Fruit fly (Drosophila melanogaster): ENCODE results near the gene CG10713.

CG10713 gene

DNA sequence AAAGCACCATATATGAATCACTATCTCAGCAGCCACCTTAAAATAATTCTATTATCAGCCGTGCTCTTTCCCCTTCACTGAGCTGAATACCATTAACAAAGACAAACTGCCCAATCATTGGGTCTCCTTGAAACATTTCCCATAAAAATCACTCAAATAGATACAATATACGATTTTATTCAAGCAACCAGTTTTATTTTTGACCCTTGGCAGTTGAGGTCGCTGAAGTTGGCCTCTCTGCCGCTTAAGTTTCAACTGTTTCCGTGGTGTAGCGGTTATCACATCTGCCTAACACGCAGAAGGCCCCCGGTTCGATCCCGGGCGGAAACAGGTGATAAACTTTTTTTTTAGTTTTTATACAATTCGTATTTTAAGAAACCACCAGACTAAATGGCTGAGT lies 2.2 kb downstream of the CG10713 start:
- TF ChIP-seq Hr96 (GFP tag; optimal IDR thresholded peaks at IDR 0.05) (no peak), pad (GFP tag; optimal IDR thresholded peaks at IDR 0.05) (no peak), cic (GFP tag; optimal IDR thresholded peaks at IDR 0.05) (no peak), tj (GFP tag; optimal IDR thresholded peaks at IDR 0.05) (no peak), bab1 (GFP tag; optimal IDR thresholded peaks at IDR 0.05) (no peak), CG7101 (tag; optimal IDR thresholded peaks at IDR 0.05) (no peak), Crg-1 (GFP tag; optimal IDR thresholded peaks at IDR 0.05) (no peak), ovo (GFP tag; optimal IDR thresholded peaks at IDR 0.05) (no peak), cnc (optimal IDR thresholded peaks at IDR 0.05) (no peak), CG14711 (tag; optimal IDR thresholded peaks at IDR 0.05) (no peak), CG5204 (GFP tag; optimal IDR thresholded peaks at IDR 0.05) (no peak), toe (GFP tag; optimal IDR thresholded peaks at IDR 0.05) (no peak), Mnt (GFP tag; optimal IDR thresholded peaks at IDR 0.05) (no peak), CG1620 (GFP tag; optimal IDR thresholded peaks at IDR 0.05) (no peak), CG12768 (GFP tag; optimal IDR thresholded peaks at IDR 0.05) (no peak)

dm6 chr3L:13430171-13430570 lies 4.9 kb downstream of the CG10713 start:
- TF ChIP-seq Crg-1 (GFP tag; optimal IDR thresholded peaks at IDR 0.05): no peak
- no peak for TF ChIP-seq CG5204 (GFP tag; optimal IDR thresholded peaks at IDR 0.05)
- TF ChIP-seq Hr96 (GFP tag; optimal IDR thresholded peaks at IDR 0.05): no peak
- no peak for TF ChIP-seq CG7045 (GFP tag; optimal IDR thresholded peaks at IDR 0.05)
- TF ChIP-seq cnc (optimal IDR thresholded peaks at IDR 0.05): no peak
- no peak for TF ChIP-seq Clk (GFP tag; optimal IDR thresholded peaks at IDR 0.05)

DNA sequence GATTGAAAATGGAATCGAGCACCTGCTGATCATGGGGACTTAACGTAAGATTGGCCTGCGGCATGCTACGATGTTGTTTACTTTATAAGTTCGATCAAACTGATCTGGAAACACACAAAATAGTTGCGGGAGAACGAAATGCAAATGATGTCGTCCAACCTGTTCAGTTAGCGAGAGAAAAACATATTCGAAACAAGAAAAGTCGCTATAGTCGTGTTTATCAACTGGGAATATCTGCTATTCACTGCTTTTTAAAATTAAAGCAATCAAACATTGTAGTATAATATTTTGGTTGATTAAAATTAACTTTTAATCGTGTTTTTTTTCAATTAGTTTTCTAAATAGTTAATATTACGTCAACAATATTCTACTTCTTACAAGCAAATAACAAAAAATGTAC lies 8.5 kb downstream of the CG10713 start, which contains the start of gene CG14105:
TSS of gene CG14105 (minus strand) at position 101 of the 400 bp plus-strand sequence.
- no peak for TF ChIP-seq CG12768 (GFP tag; optimal IDR thresholded peaks at IDR 0.05)
- TF ChIP-seq CG14711 (tag; optimal IDR thresholded peaks at IDR 0.05): no peak
- TF ChIP-seq kay (GFP tag; ENCODE audit: borderline replicate concordance): no peak
- TF ChIP-seq Clk (GFP tag; optimal IDR thresholded peaks at IDR 0.05): no peak
- TF ChIP-seq CG7101 (tag; optimal IDR thresholded peaks at IDR 0.05): no peak
- no peak for TF ChIP-seq ovo (GFP tag; optimal IDR thresholded peaks at IDR 0.05)
- no peak for TF ChIP-seq CG33017 (tag; optimal IDR thresholded peaks at IDR 0.05)
- TF ChIP-seq cic (GFP tag; optimal IDR thresholded peaks at IDR 0.05): no peak
- no peak for TF ChIP-seq toe (GFP tag; optimal IDR thresholded peaks at IDR 0.05)

dm6 chr3L:13425571-13425970 lies 9.5 kb downstream of the CG10713 start, which contains the start of gene CG14106:
CG14106 (minus strand) TSS chr3L:13425671.
- no peak for TF ChIP-seq cnc (optimal IDR thresholded peaks at IDR 0.05)
- no peak for TF ChIP-seq CG7045 (GFP tag; optimal IDR thresholded peaks at IDR 0.05)

DNA sequence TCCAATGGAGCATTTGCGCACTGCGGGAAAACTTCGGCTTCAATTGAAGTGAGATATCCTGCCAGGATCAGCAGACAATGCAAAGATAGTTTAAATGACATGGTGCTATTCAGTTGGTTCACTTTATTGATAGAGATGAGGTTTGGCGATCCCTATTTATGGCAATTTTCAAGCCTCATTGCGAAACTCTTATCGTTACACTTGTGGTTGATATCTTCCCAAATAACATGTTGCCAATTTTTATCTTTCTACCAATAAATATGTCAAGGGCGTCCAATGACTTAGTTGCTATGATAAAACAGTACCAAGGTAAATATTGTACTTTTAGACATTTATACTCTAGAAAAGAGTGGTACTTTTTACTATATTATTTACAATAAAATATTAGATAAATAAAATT lies 11.0 kb downstream of the CG10713 start, which contains the start of gene CG33263:
TSS of gene CG33263 (minus strand) at position 101 of the 400 bp plus-strand sequence.
- no peak for TF ChIP-seq ovo (GFP tag; optimal IDR thresholded peaks at IDR 0.05)
- TF ChIP-seq CG12768 (GFP tag; optimal IDR thresholded peaks at IDR 0.05): no peak
- TF ChIP-seq Hr96 (GFP tag; optimal IDR thresholded peaks at IDR 0.05): no peak
- TF ChIP-seq CG5204 (GFP tag; optimal IDR thresholded peaks at IDR 0.05): no peak
- no peak for TF ChIP-seq toe (GFP tag; optimal IDR thresholded peaks at IDR 0.05)
- TF ChIP-seq bab1 (GFP tag; optimal IDR thresholded peaks at IDR 0.05): no peak
- no peak for TF ChIP-seq Clk (GFP tag; optimal IDR thresholded peaks at IDR 0.05)
- TF ChIP-seq CG11617 (GFP tag; optimal IDR thresholded peaks at IDR 0.05): no peak
- TF ChIP-seq CG7045 (GFP tag; optimal IDR thresholded peaks at IDR 0.05): no peak
- TF ChIP-seq kay (GFP tag; ENCODE audit: borderline replicate concordance): no peak
- no peak for TF ChIP-seq CG33017 (tag; optimal IDR thresholded peaks at IDR 0.05)
- TF ChIP-seq cic (GFP tag; optimal IDR thresholded peaks at IDR 0.05): no peak

DNA sequence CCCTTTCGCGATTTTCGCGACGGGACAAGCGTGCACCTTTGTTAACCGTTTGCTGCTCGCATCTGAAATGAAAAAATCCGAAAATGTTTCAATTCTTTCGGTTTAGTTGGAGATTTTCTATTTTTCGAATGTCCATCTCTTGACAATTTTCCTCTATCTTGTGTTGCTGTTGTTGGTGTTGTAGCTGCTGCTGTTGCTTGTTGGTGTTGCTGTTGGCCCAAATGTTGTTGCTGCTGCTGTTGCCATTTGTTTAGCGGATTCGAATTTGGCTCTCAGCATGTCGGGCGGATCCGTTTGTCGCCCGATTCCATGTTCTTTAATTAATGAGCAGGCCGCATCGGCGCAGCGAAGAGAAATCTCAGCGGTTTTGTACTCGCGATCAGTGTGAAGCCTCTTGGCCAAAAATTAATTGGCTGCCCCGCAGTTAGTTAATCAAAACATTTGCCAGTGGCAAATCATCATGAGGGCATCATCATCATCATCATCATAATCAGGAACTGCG lies 12.7 kb downstream of the CG10713 start, which contains the start of gene CG32121:
TSS of gene CG32121 (minus strand) at position 51 of the 502 bp plus-strand sequence.
- TF ChIP-seq ovo (GFP tag; optimal IDR thresholded peaks at IDR 0.05) (no peak), Hr96 (GFP tag; optimal IDR thresholded peaks at IDR 0.05) (no peak), CG1620 (GFP tag; optimal IDR thresholded peaks at IDR 0.05) (no peak), tj (GFP tag; optimal IDR thresholded peaks at IDR 0.05) (no peak), Clk (GFP tag; optimal IDR thresholded peaks at IDR 0.05) (no peak), kay (GFP tag; ENCODE audit: borderline replicate concordance) (no peak), Mnt (GFP tag; optimal IDR thresholded peaks at IDR 0.05) (no peak), Crg-1 (GFP tag; optimal IDR thresholded peaks at IDR 0.05) (no peak), CG5204 (GFP tag; optimal IDR thresholded peaks at IDR 0.05) (no peak), CG7045 (GFP tag; optimal IDR thresholded peaks at IDR 0.05) (no peak), CG12768 (GFP tag; optimal IDR thresholded peaks at IDR 0.05) (no peak), CG33017 (tag; optimal IDR thresholded peaks at IDR 0.05) (no peak), toe (GFP tag; optimal IDR thresholded peaks at IDR 0.05) (no peak), cnc (optimal IDR thresholded peaks at IDR 0.05) (no peak), CG11617 (GFP tag; optimal IDR thresholded peaks at IDR 0.05) (no peak), cic (GFP tag; optimal IDR thresholded peaks at IDR 0.05) (no peak), CG7101 (tag; optimal IDR thresholded peaks at IDR 0.05) (no peak), bab1 (GFP tag; optimal IDR thresholded peaks at IDR 0.05) (no peak)

dm6 chr3L:13420212-13420611 lies 14.8 kb downstream of the CG10713 start:
- no peak for TF ChIP-seq tj (GFP tag; optimal IDR thresholded peaks at IDR 0.05)
- TF ChIP-seq kay (GFP tag; ENCODE audit: borderline replicate concordance): peak; percentile 15
